Worm (Caenorhabditis elegans) whole organism, L2 larva: ENCODE data around the gene K07D4.9.

Experiments
- blmp-1 ChIP-seq: sonication (generic microtip); optimal IDR thresholded peaks from 2 replicates; lab custom pipeline; 2017; ENCODE audit warnings: missing genetic modification characterization, mild to moderate bottlenecking, missing compliant biosample characterization, antibody characterized with exemption, moderate library complexity; ENCODE audit not compliant: insufficient read depth
- ceh-82 ChIP-seq: fragments of 150-350 bp; optimal IDR thresholded peaks from 2 replicates; lab custom pipeline; 2014; ENCODE audit warnings: missing biosample characterization, missing genetic modification characterization
- egl-27 ChIP-seq: sonication (generic microtip); optimal IDR thresholded peaks from 3 replicates; lab custom pipeline; 2017; ENCODE audit warnings: missing biosample characterization, missing genetic modification reagents, missing genetic modification characterization
- fos-1 ChIP-seq: fragments of 150-350 bp; optimal IDR thresholded peaks from 2 replicates; lab custom pipeline; 2014; ENCODE audit warnings: missing biosample characterization, missing genetic modification characterization
- gmeb-1 ChIP-seq: fragments of 150-350 bp; optimal IDR thresholded peaks from 2 replicates; lab custom pipeline; 2014; ENCODE audit warnings: missing biosample characterization, missing genetic modification characterization
- nhr-11 ChIP-seq: fragments of 150-350 bp; optimal IDR thresholded peaks from 2 replicates; lab custom pipeline; 2014; ENCODE audit warnings: missing biosample characterization, missing genetic modification characterization
- nhr-12 ChIP-seq: fragments of 150-350 bp; optimal IDR thresholded peaks from 2 replicates; lab custom pipeline; 2014; ENCODE audit warnings: missing biosample characterization, missing genetic modification characterization
- nhr-21 ChIP-seq: fragments of 150-350 bp; optimal IDR thresholded peaks from 2 replicates; lab custom pipeline; 2014; ENCODE audit warnings: missing biosample characterization, missing genetic modification characterization
- nhr-25 ChIP-seq: fragments of 150-350 bp; sonication (generic microtip); optimal IDR thresholded peaks from 3 replicates; lab custom pipeline; 2014; ENCODE audit warnings: missing biosample characterization, missing genetic modification characterization
- skn-1 ChIP-seq: sonication (generic microtip); optimal IDR thresholded peaks from 2 replicates; lab custom pipeline; 2017; ENCODE audit warnings: missing biosample characterization, missing genetic modification characterization
- snpc-4 ChIP-seq: fragments of 150-350 bp; optimal IDR thresholded peaks from 2 replicates; lab custom pipeline; 2014; ENCODE audit warnings: missing biosample characterization, missing genetic modification characterization
- ztf-1 ChIP-seq: fragments of 200-800 bp; sonication (Bioruptor generic); conservative IDR thresholded peaks from 2 replicates; pipeline ENCODE4 v1.3.6; 2022; ENCODE audit warnings: missing genetic modification characterization, missing compliant biosample characterization

ce11 chrII:4042696-4043095, 14.3 kb downstream of the K07D4.9 start:
- TF ChIP-seq snpc-4 (tag; lab: Kevin White, UChicago) (no peak), gmeb-1 (tag; lab: Kevin White, UChicago) (no peak), nhr-25 (tag; lab: Kevin White, UChicago) (no peak), nhr-21 (tag; lab: Kevin White, UChicago) (no peak), blmp-1 (tag; lab: Kevin White, UChicago) (no peak), ceh-82 (no peak), fos-1 (tag; lab: Kevin White, UChicago) (no peak), ztf-1 (GFP tag; lab: Robert Waterston, UW) (no peak), skn-1 (no peak), nhr-11 (tag; lab: Kevin White, UChicago) (no peak), nhr-12 (tag; lab: Kevin White, UChicago) (no peak), egl-27 (tag; lab: Kevin White, UChicago) (no peak)
